Worm (Caenorhabditis elegans): Measurements from ENCODE around the gene H10D18.1.

Gene H10D18.1

ce11 chrV:3784167-3784734 lies 30.8 kb upstream of the H10D18.1 start, which contains the start of gene R08F11.1:
TSS of gene R08F11.1 (minus strand) at chrV:3784217.
- peak; percentile 26 for TF ChIP-seq fos-1 (tag; optimal IDR thresholded peaks at IDR 0.05)
- no peak for TF ChIP-seq nhr-6 (tag; optimal IDR thresholded peaks at IDR 0.05)
- TF ChIP-seq gmeb-1 (tag; optimal IDR thresholded peaks at IDR 0.05) = peak; percentile 15

- TF ChIP-seq lsy-2 (tag; optimal IDR thresholded peaks at IDR 0.05) = no peak
- TF ChIP-seq elt-1 (tag; optimal IDR thresholded peaks at IDR 0.05) = no peak
- TF ChIP-seq C34F6.9 (tag; optimal IDR thresholded peaks at IDR 0.05) = peak; percentile 21
Observed at ce11 chrV:3788538-3788937, 26.5 kb upstream of the H10D18.1 start.

- TF ChIP-seq nhr-129 (tag; optimal IDR thresholded peaks at IDR 0.05) = no peak
- TF ChIP-seq crh-2 (tag; optimal IDR thresholded peaks at IDR 0.05) = no peak
- no peak for TF ChIP-seq mbf-1 (tag; optimal IDR thresholded peaks at IDR 0.05)
- TF ChIP-seq nhr-77 (tag; optimal IDR thresholded peaks at IDR 0.05) = no peak
- no peak for TF ChIP-seq blmp-1 (tag; optimal IDR thresholded peaks at IDR 0.05; ENCODE audit: insufficient read depth)
- TF ChIP-seq nhr-25 (tag; optimal IDR thresholded peaks at IDR 0.05) = no peak
- no peak for TF ChIP-seq unc-39 (tag; optimal IDR thresholded peaks at IDR 0.05)
- TF ChIP-seq peb-1 (tag; optimal IDR thresholded peaks at IDR 0.05) = no peak
- TF ChIP-seq ceh-16 (tag; optimal IDR thresholded peaks at IDR 0.05) = no peak
Observed at ce11 chrV:3789770-3790169, 25.2 kb upstream of the H10D18.1 start, which contains the start of gene R08F11.7. TSS of gene R08F11.7 (plus strand) at chrV:3790070.

DNA sequence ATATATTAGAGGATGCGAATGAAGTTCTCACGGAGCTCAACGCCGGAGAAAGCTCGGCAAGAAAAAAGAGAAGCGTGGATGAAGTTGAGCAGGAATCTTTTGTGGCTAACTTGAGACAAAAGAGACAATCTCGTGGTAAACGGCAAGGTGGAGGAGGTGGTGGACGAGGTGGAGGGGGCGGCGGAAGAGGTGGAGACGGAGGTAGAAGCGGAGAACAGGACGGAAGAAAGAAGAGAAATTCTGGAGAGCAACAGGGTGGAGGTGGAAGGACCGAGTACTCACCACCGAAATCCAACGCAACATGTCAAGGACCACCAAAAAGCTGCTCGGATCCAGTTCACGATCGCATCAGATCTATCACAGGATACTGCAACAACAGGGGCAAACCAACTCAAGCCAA lies 24.6 kb upstream of the H10D18.1 start:
- TF ChIP-seq ztf-4 (tag; optimal IDR thresholded peaks at IDR 0.05) (no peak), unc-39 (tag; optimal IDR thresholded peaks at IDR 0.05) (no peak), ztf-11 (tag; optimal IDR thresholded peaks at IDR 0.05) (no peak), zag-1 (tag; optimal IDR thresholded peaks at IDR 0.05) (no peak), unc-55 (GFP tag; optimal IDR thresholded peaks at IDR 0.05) (no peak), lsy-2 (tag; optimal IDR thresholded peaks at IDR 0.05) (no peak), nhr-21 (tag; optimal IDR thresholded peaks at IDR 0.05) (no peak), unc-62 (GFP tag; optimal IDR thresholded peaks at IDR 0.05) (no peak), C34F6.9 (tag; optimal IDR thresholded peaks at IDR 0.05) (no peak), nhr-11 (tag; optimal IDR thresholded peaks at IDR 0.05) (no peak), ZK546.5 (tag; optimal IDR thresholded peaks at IDR 0.05) (no peak), nhr-10 (tag; optimal IDR thresholded peaks at IDR 0.05) (no peak), sem-4 (tag; optimal IDR thresholded peaks at IDR 0.05) (no peak)

DNA sequence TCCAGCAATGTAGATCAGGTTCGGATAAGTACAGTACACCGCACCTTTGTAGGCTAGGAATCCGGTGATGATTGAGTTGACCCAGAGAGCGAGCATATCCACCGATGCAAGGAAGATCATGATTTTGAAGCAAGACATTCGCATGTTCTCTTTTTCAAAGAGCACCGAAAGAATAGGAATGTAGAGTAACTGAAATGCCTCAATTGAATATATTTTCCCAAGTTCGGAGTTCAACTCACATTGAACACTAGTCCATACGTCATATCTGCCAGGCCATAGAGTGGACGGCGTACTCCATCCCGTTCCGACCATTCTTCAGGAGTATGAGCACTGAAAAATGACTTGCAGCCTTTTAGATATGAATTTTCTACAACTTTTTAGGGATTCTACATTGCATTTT lies 15.3 kb upstream of the H10D18.1 start:
- TF ChIP-seq nhr-10 (tag; optimal IDR thresholded peaks at IDR 0.05) (no peak), nhr-21 (tag; optimal IDR thresholded peaks at IDR 0.05) (no peak)

DNA sequence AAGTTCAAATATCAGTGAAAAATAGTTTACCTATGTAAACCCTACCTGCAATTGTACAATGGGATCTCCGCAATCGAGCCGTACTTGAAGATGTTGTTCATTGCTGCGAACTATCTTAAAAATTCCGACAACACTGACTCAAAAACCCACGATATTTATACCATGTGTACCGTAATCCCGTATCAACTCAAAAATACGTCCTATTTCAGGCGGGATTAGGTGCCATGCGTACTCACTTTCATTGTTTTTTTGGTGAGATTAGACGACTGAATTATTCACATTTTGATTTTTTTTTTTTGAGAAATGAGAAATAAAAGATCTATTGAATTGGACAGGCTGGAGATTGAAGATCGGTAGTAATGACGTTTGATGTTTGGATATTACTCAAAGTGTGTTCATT lies 14.6 kb upstream of the H10D18.1 start, which contains the start of gene srt-30:
Gene srt-30 (minus strand): TSS at position 101 of the 400 bp plus-strand sequence.
- TF ChIP-seq nhr-10 (tag; optimal IDR thresholded peaks at IDR 0.05) (no peak), zag-1 (tag; optimal IDR thresholded peaks at IDR 0.05) (no peak), alr-1 (tag; optimal IDR thresholded peaks at IDR 0.05) (no peak), nhr-129 (tag; optimal IDR thresholded peaks at IDR 0.05) (no peak), nhr-6 (tag; optimal IDR thresholded peaks at IDR 0.05) (no peak), R02D3.7 (tag; optimal IDR thresholded peaks at IDR 0.05) (no peak)

DNA sequence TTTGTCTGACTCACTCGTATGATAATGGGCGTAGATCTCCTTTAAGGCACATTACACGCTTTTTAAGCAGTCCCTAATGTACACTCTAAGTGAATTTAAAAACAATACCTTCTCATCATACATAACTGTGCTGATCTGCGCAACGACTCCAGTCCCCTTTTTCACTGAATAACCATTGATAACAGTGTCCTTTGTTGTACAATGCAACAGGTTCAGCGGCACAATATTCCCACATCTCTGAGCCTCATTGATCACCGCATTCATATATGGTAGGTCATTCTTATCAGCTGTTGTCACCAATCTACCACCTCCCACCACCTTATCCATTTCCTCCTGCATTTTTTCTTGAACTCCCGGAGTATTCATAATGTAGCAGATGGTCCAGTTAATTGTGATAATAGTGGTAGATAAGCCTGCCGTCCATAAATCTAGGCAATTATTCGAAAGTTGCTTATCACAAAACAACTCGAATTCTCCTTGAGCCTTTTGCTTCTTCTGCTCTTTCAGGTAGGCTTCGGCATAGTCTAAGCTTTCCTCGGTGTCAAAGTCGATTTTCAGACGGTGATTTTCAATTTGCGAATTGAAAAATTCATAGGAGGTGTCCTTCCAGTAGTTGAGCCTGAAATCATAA lies 13.1 kb upstream of the H10D18.1 start:
- TF ChIP-seq lsy-2 (tag; optimal IDR thresholded peaks at IDR 0.05) (no peak), blmp-1 (tag; optimal IDR thresholded peaks at IDR 0.05; ENCODE audit: insufficient read depth) (no peak), nhr-6 (tag; optimal IDR thresholded peaks at IDR 0.05) (no peak), nhr-23 (tag; optimal IDR thresholded peaks at IDR 0.05) (no peak), crh-2 (tag; optimal IDR thresholded peaks at IDR 0.05) (no peak), unc-39 (tag; optimal IDR thresholded peaks at IDR 0.05) (no peak), fos-1 (tag; optimal IDR thresholded peaks at IDR 0.05) (no peak), gmeb-1 (tag; optimal IDR thresholded peaks at IDR 0.05) (no peak), nhr-25 (tag; optimal IDR thresholded peaks at IDR 0.05) (no peak), elt-3 (tag; optimal IDR thresholded peaks at IDR 0.05) (no peak), ama-1 (optimal IDR thresholded peaks at IDR 0.05) (no peak), ztf-4 (tag; optimal IDR thresholded peaks at IDR 0.05) (no peak), aly-2 (tag; optimal IDR thresholded peaks at IDR 0.05) (no peak)

Measured in whole organism, L2 larva.